Fruit fly (Drosophila melanogaster) whole organism, embryonic: ENCODE measurements around the gene Rab39.

Source experiments
- C15 ChIP-seq: fragments of 200-800 bp; sonication (Bioruptor generic); IDR thresholded peaks from 3 replicates; pipeline ENCODE4 v1.3.6; 2022; ENCODE audit warnings: missing biosample characterization, missing genetic modification characterization
- CG10321 ChIP-seq: fragments of 200-800 bp; sonication (Bioruptor generic); IDR thresholded peaks from 2 replicates; pipeline ENCODE4 v1.3.6; 2022; ENCODE audit warnings: missing biosample characterization, missing genetic modification characterization
- CG11085 ChIP-seq: fragments of 200-800 bp; sonication (Bioruptor generic); IDR thresholded peaks from 2 replicates; pipeline ENCODE4 v1.3.6; 2022; ENCODE audit warnings: missing biosample characterization, missing genetic modification characterization
- CG12071 ChIP-seq: fragments of 200-800 bp; sonication (Bioruptor generic); optimal IDR thresholded peaks from 3 replicates; lab custom pipeline; 2018; ENCODE audit warnings: missing biosample characterization, mild to moderate bottlenecking, missing genetic modification characterization
- CG12942 ChIP-seq: fragments of 200-800 bp; sonication (Bioruptor generic); optimal IDR thresholded peaks from 3 replicates; lab custom pipeline; 2016; ENCODE audit warnings: missing biosample characterization, missing genetic modification characterization
- CG14860 ChIP-seq: fragments of 200-800 bp; sonication (Bioruptor generic); IDR thresholded peaks from 3 replicates; pipeline ENCODE4 v1.3.6; 2022; ENCODE audit warnings: missing biosample characterization, missing genetic modification characterization; ENCODE audit not compliant: partially characterized antibody
- CG17328 ChIP-seq: fragments of 200-800 bp; sonication (Bioruptor generic); IDR thresholded peaks from 2 replicates; pipeline ENCODE4 v1.3.6; 2022; ENCODE audit warnings: missing biosample characterization, missing genetic modification characterization
- CG17829 ChIP-seq: fragments of 200-800 bp; optimal IDR thresholded peaks from 2 replicates; lab custom pipeline; 2019; ENCODE audit warnings: missing biosample characterization, mild to moderate bottlenecking, missing genetic modification characterization, moderate library complexity
- CG2199 ChIP-seq: fragments of 200-800 bp; sonication (Bioruptor generic); IDR thresholded peaks from 3 replicates; pipeline ENCODE4 v1.3.6; 2022; ENCODE audit warnings: missing biosample characterization, missing genetic modification characterization
- CG33557 ChIP-seq: fragments of 200-800 bp; sonication (Bioruptor generic); optimal IDR thresholded peaks from 2 replicates; lab custom pipeline; 2019; ENCODE audit warnings: missing biosample characterization, mild to moderate bottlenecking, missing genetic modification characterization, moderate library complexity
- CG34422 ChIP-seq: fragments of 200-800 bp; sonication (Bioruptor generic); IDR thresholded peaks from 3 replicates; pipeline ENCODE4 v1.3.6; 2022; ENCODE audit warnings: missing biosample characterization, missing genetic modification characterization
- CG42726 ChIP-seq: fragments of 200-800 bp; sonication (Bioruptor generic); IDR thresholded peaks from 2 replicates; pipeline ENCODE4 v1.3.6; 2022; ENCODE audit warnings: missing biosample characterization, missing genetic modification characterization; ENCODE audit not compliant: partially characterized antibody
- CG7963 ChIP-seq: fragments of 200-800 bp; sonication (Bioruptor generic); IDR thresholded peaks from 3 replicates; pipeline ENCODE4 v1.3.6; 2022; ENCODE audit warnings: missing biosample characterization, missing genetic modification characterization; ENCODE audit not compliant: partially characterized antibody
- CG9437 ChIP-seq: fragments of 200-800 bp; sonication (Bioruptor generic); optimal IDR thresholded peaks from 2 replicates; lab custom pipeline; 2018; ENCODE audit warnings: missing biosample characterization, mild to moderate bottlenecking, missing genetic modification characterization
- Dbx ChIP-seq: fragments of 200-800 bp; sonication (Bioruptor generic); IDR thresholded peaks from 3 replicates; pipeline ENCODE4 v1.3.6; 2022; ENCODE audit warnings: missing biosample characterization, missing genetic modification characterization
- Fer2 ChIP-seq: fragments of 200-800 bp; sonication (Bioruptor generic); optimal IDR thresholded peaks from 2 replicates; lab custom pipeline; 2018; ENCODE audit warnings: missing biosample characterization, mild to moderate bottlenecking, missing genetic modification characterization, moderate library complexity
- Lim3 ChIP-seq: fragments of 200-800 bp; sonication (Bioruptor generic); IDR thresholded peaks from 2 replicates; pipeline ENCODE4 v1.3.6; 2022; ENCODE audit warnings: missing biosample characterization, missing genetic modification characterization
- Mad ChIP-seq: fragments of 200-800 bp; sonication (Bioruptor generic); optimal IDR thresholded peaks from 2 replicates; lab custom pipeline; 2016; ENCODE audit warnings: missing biosample characterization, missing genetic modification characterization
- NK7.1 ChIP-seq: fragments of 200-800 bp; sonication (Bioruptor generic); optimal IDR thresholded peaks from 3 replicates; lab custom pipeline; 2016; ENCODE audit warnings: missing biosample characterization, missing genetic modification characterization
- Neu2 ChIP-seq: fragments of 200-800 bp; sonication (Bioruptor generic); optimal IDR thresholded peaks from 3 replicates; lab custom pipeline; 2016; ENCODE audit warnings: missing biosample characterization, missing genetic modification characterization, borderline replicate concordance
- PHDP ChIP-seq: fragments of 200-800 bp; sonication (Bioruptor generic); optimal IDR thresholded peaks from 3 replicates; lab custom pipeline; 2018; ENCODE audit warnings: missing biosample characterization, mild to moderate bottlenecking, missing genetic modification characterization, moderate library complexity
- Poxn ChIP-seq: fragments of 200-800 bp; sonication (Bioruptor generic); IDR thresholded peaks from 2 replicates; pipeline ENCODE4 v1.3.6; 2022; ENCODE audit warnings: missing biosample characterization, missing genetic modification characterization
- Sry-β ChIP-seq: fragments of 200-800 bp; sonication (Bioruptor generic); optimal IDR thresholded peaks from 2 replicates; lab custom pipeline; 2018; ENCODE audit warnings: missing biosample characterization, mild to moderate bottlenecking, missing genetic modification characterization, moderate library complexity
- Ssrp ChIP-seq: fragments of 200-800 bp; sonication (Bioruptor generic); optimal IDR thresholded peaks from 2 replicates; lab custom pipeline; 2018; ENCODE audit warnings: missing biosample characterization, mild to moderate bottlenecking, missing genetic modification characterization, moderate library complexity
- Vsx1 ChIP-seq: fragments of 200-800 bp; sonication (Bioruptor generic); optimal IDR thresholded peaks from 2 replicates; lab custom pipeline; 2017; ENCODE audit warnings: missing biosample characterization, mild to moderate bottlenecking, missing genetic modification characterization, missing genetic modification reagents
- bab2 ChIP-seq: fragments of 200-800 bp; sonication (Bioruptor generic); optimal IDR thresholded peaks from 2 replicates; lab custom pipeline; 2016; ENCODE audit warnings: missing biosample characterization, missing genetic modification characterization
- bbx ChIP-seq: fragments of 200-800 bp; sonication (Bioruptor generic); IDR thresholded peaks from 2 replicates; pipeline ENCODE4 v1.3.6; 2022; ENCODE audit warnings: missing biosample characterization, missing genetic modification characterization; ENCODE audit not compliant: partially characterized antibody
- br ChIP-seq: fragments of >200 bp; optimal IDR thresholded peaks from 2 replicates; lab custom pipeline; 2017
- cad ChIP-seq: fragments of >200 bp; optimal IDR thresholded peaks from 2 replicates; lab custom pipeline; 2017; ENCODE audit warnings: missing biosample characterization, missing genetic modification characterization
- chif ChIP-seq, 2 experiments: fragments of 200-800 bp; sonication (Bioruptor generic); optimal IDR thresholded peaks; 3 replicates each; lab custom pipeline; 2016; ENCODE audit warnings: missing biosample characterization in 2 of 2, missing genetic modification characterization in 2 of 2
- chn ChIP-seq: fragments of 200-800 bp; sonication (Bioruptor generic); optimal IDR thresholded peaks from 2 replicates; lab custom pipeline; 2016; ENCODE audit warnings: missing biosample characterization, missing genetic modification characterization
- danr ChIP-seq: fragments of 200-800 bp; sonication (Bioruptor generic); IDR thresholded peaks from 2 replicates; pipeline ENCODE4 v1.3.6; 2022; ENCODE audit warnings: missing biosample characterization, missing genetic modification characterization
- dimm ChIP-seq: fragments of 200-800 bp; sonication (Bioruptor generic); IDR thresholded peaks from 2 replicates; pipeline ENCODE4 v1.3.6; 2022; ENCODE audit warnings: missing biosample characterization, missing genetic modification characterization
- disco-r ChIP-seq: fragments of 200-800 bp; sonication (Bioruptor generic); optimal IDR thresholded peaks from 2 replicates; lab custom pipeline; 2016; ENCODE audit warnings: missing biosample characterization, missing genetic modification characterization
- dmrt11E ChIP-seq: fragments of 200-800 bp; sonication (Bioruptor generic); optimal IDR thresholded peaks from 3 replicates; lab custom pipeline; 2018; ENCODE audit warnings: missing biosample characterization, mild to moderate bottlenecking, missing genetic modification characterization, moderate library complexity
- exex ChIP-seq: fragments of 200-800 bp; sonication (Bioruptor generic); optimal IDR thresholded peaks from 4 replicates; lab custom pipeline; 2018; ENCODE audit warnings: missing biosample characterization, mild to moderate bottlenecking, missing genetic modification characterization, moderate library complexity
- gt ChIP-seq: fragments of 200-800 bp; sonication (Bioruptor generic); IDR thresholded peaks from 2 replicates; pipeline ENCODE4 v1.3.6; 2022; ENCODE audit warnings: missing biosample characterization, missing genetic modification characterization
- ind ChIP-seq: fragments of 200-800 bp; sonication (Bioruptor generic); optimal IDR thresholded peaks from 3 replicates; lab custom pipeline; 2016; ENCODE audit warnings: missing biosample characterization, missing genetic modification characterization
- lmd ChIP-seq: fragments of 200-800 bp; sonication (Bioruptor generic); IDR thresholded peaks from 2 replicates; pipeline ENCODE4 v1.3.6; 2022; ENCODE audit warnings: missing biosample characterization, missing genetic modification characterization
- lola ChIP-seq, 3 experiments: fragments of >200 bp in 2 of 3; fragments of 200-800 bp in 1 of 3; sonication (Bioruptor generic) in 1 of 3; optimal IDR thresholded peaks; 2 replicates each; lab custom pipeline; 2017 to 2019; ENCODE audit warnings: missing biosample characterization in 3 of 3, missing genetic modification characterization in 3 of 3, mild to moderate bottlenecking in 1 of 3, moderate library complexity in 1 of 3
- onecut ChIP-seq: fragments of 200-800 bp; sonication (Bioruptor generic); IDR thresholded peaks from 2 replicates; pipeline ENCODE4 v1.3.6; 2022; ENCODE audit warnings: missing biosample characterization, missing genetic modification characterization
- p53 ChIP-seq: fragments of 200-800 bp; sonication (Bioruptor generic); optimal IDR thresholded peaks from 2 replicates; lab custom pipeline; 2016; ENCODE audit warnings: missing biosample characterization, missing genetic modification characterization
- pfk ChIP-seq: fragments of 200-800 bp; sonication (Bioruptor generic); optimal IDR thresholded peaks from 2 replicates; lab custom pipeline; 2018; ENCODE audit warnings: missing biosample characterization, mild to moderate bottlenecking, missing genetic modification characterization, moderate library complexity
- pnt ChIP-seq: fragments of 200-800 bp; sonication (Bioruptor generic); optimal IDR thresholded peaks from 3 replicates; lab custom pipeline; 2016; ENCODE audit warnings: missing biosample characterization, missing genetic modification characterization
- seq ChIP-seq: fragments of 200-800 bp; sonication (Bioruptor generic); IDR thresholded peaks from 2 replicates; pipeline ENCODE4 v1.3.6; 2022; ENCODE audit warnings: missing biosample characterization, missing genetic modification characterization
- slp2 ChIP-seq: fragments of 200-800 bp; sonication (Bioruptor generic); optimal IDR thresholded peaks from 2 replicates; lab custom pipeline; 2016; ENCODE audit warnings: missing biosample characterization, missing genetic modification characterization
- sna ChIP-seq: fragments of 200-800 bp; sonication (Bioruptor generic); IDR thresholded peaks from 2 replicates; pipeline ENCODE4 v1.3.6; 2022; ENCODE audit warnings: missing biosample characterization, missing genetic modification characterization; ENCODE audit not compliant: partially characterized antibody
- so ChIP-seq: fragments of 200-800 bp; sonication (Bioruptor generic); IDR thresholded peaks from 3 replicates; pipeline ENCODE4 v1.3.6; 2022; ENCODE audit warnings: missing biosample characterization, missing genetic modification characterization
- twi ChIP-seq: fragments of 200-800 bp; optimal IDR thresholded peaks from 2 replicates; lab custom pipeline; 2019; ENCODE audit warnings: missing biosample characterization, mild to moderate bottlenecking, missing genetic modification characterization, moderate library complexity

Gene Rab39

dm6 chrX:7698000-7698896 lies 36.5 kb upstream of the Rab39 start (continued):
- TF ChIP-seq cad, result no peak
- peak; percentile 88 for TF ChIP-seq disco-r
- TF ChIP-seq CG34422 (GFP tag; lab: Robert Waterston, UW), result peak; percentile 97
- TF ChIP-seq CG11085, result peak; percentile 93
- TF ChIP-seq CG9437 (GFP tag; lab: Kevin White, UChicago), result peak; percentile 91
- TF ChIP-seq Ssrp, result peak; percentile 95
- TF ChIP-seq Poxn, result peak; percentile 78
- TF ChIP-seq chn (GFP tag; lab: Kevin White, UChicago), result peak; percentile 81
- TF ChIP-seq gt (GFP tag; lab: Robert Waterston, UW), result peak; percentile 63; the same call in 1 of the 2 replicates
- peak; percentile 55 for TF ChIP-seq Sry-β (GFP tag; lab: Kevin White, UChicago)
- TF ChIP-seq Fer2, result peak; percentile 94
- TF ChIP-seq lmd (GFP tag; lab: Robert Waterston, UW), result peak; percentile 96
- TF ChIP-seq CG17328 (GFP tag; lab: Robert Waterston, UW), result peak; percentile 94
- TF ChIP-seq pnt, result peak; percentile 78
- TF ChIP-seq chif (GFP tag; optimal IDR thresholded peaks at IDR 0.05; lab: Kevin White, UChicago), result peak; percentile 85 to 88
- TF ChIP-seq exex (tag; lab: Kevin White, UChicago), result peak; percentile 80
- peak; percentile 93 for TF ChIP-seq Mad (GFP tag; lab: Kevin White, UChicago)
- TF ChIP-seq CG17829 (tag; lab: Kevin White, UChicago), result peak; percentile 96
- TF ChIP-seq Vsx1 (GFP tag; lab: Kevin White, UChicago), result peak; percentile 84
- TF ChIP-seq Lim3 (GFP tag; lab: Robert Waterston, UW), result peak; percentile 90
- peak; percentile 92 for TF ChIP-seq ind
- peak; percentile 88 for TF ChIP-seq dimm (GFP tag; lab: Robert Waterston, UW)
- TF ChIP-seq CG33557 (GFP tag; lab: Kevin White, UChicago), result peak; percentile 54
- peak; percentile 96 for TF ChIP-seq seq (GFP tag; lab: Robert Waterston, UW)
- TF ChIP-seq Neu2 (GFP tag; lab: Kevin White, UChicago), result no peak
- TF ChIP-seq so (GFP tag; lab: Robert Waterston, UW), result peak; percentile 96
- peak; percentile 82 for TF ChIP-seq NK7.1 (GFP tag; lab: Kevin White, UChicago)
- peak; percentile 98 for TF ChIP-seq PHDP (tag; lab: Kevin White, UChicago)
- no peak for TF ChIP-seq sna (GFP tag; lab: Robert Waterston, UW)
- TF ChIP-seq CG10321 (GFP tag; lab: Robert Waterston, UW), result peak; percentile 68
- no peak for TF ChIP-seq CG7963 (GFP tag; lab: Robert Waterston, UW)
- peak; percentile 94 for TF ChIP-seq bab2
- TF ChIP-seq CG12942 (GFP tag; lab: Kevin White, UChicago), result peak; percentile 90
- TF ChIP-seq bbx (GFP tag; lab: Robert Waterston, UW), result no peak
- peak; percentile 97 for TF ChIP-seq Dbx (GFP tag; lab: Robert Waterston, UW)
- TF ChIP-seq C15, result peak; percentile 88
- peak; percentile 85 for TF ChIP-seq twi
- TF ChIP-seq CG12071 (GFP tag; lab: Kevin White, UChicago), result peak; percentile 93
- TF ChIP-seq br (lab: Kevin White, UChicago), result no peak
- TF ChIP-seq onecut, result peak; percentile 89
- TF ChIP-seq p53 (GFP tag; lab: Kevin White, UChicago), result peak; percentile 45
- TF ChIP-seq CG2199 (GFP tag; lab: Robert Waterston, UW), result peak; percentile 85; the same call in 1 of the 3 replicates
- TF ChIP-seq CG42726 (GFP tag; lab: Robert Waterston, UW), result no peak
- TF ChIP-seq lola (GFP tag; optimal IDR thresholded peaks at IDR 0.05; lab: Kevin White, UChicago), result peak in 1 of 3 experiments; percentile 83
- peak; percentile 76 for TF ChIP-seq dmrt11E
- TF ChIP-seq CG14860 (GFP tag; lab: Robert Waterston, UW), result no peak
- peak; percentile 90 for TF ChIP-seq danr (GFP tag; lab: Robert Waterston, UW)
- TF ChIP-seq slp2 (GFP tag; lab: Kevin White, UChicago), result peak; percentile 84
- no peak for TF ChIP-seq pfk (GFP tag; lab: Kevin White, UChicago)
